Worm (Caenorhabditis elegans) whole organism, mixed stage, embryonic: ENCODE data around the gene F36F12.1.

Experiments
- elt-3 ChIP-seq: fragments of 150-350 bp; optimal IDR thresholded peaks from 2 replicates; lab custom pipeline; 2014; ENCODE audit warnings: missing biosample characterization, missing genetic modification characterization
- hlh-1 ChIP-seq: fragments of 150-350 bp; optimal IDR thresholded peaks from 2 replicates; lab custom pipeline; 2014; ENCODE audit warnings: missing biosample characterization, missing genetic modification reagents, missing genetic modification characterization
- lin-13 ChIP-seq: fragments of 150-350 bp; optimal IDR thresholded peaks from 2 replicates; lab custom pipeline; 2014; ENCODE audit warnings: missing biosample characterization, missing genetic modification characterization
- nhr-28 ChIP-seq: fragments of 150-350 bp; optimal IDR thresholded peaks from 2 replicates; lab custom pipeline; 2014; ENCODE audit warnings: missing biosample characterization, missing genetic modification characterization

DNA sequence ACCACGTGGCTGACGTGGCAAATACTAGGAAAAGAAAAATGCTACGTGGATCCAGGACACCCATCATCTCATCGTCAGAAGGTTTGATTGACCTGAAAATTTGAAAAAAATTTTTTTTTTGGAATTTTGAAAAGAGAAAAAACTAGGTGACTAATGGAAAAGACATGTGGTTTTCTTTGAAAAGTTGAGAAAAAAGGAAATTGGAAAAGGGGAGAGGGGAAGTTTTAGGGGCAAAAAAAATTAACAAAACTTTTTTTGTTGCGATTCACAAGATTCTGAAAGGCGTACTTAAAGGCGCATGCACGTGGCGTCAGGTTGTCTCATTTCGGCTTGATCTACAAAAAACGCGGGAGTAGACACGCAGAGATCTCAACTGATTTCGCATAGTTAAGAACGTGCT lies 30.2 kb downstream of the F36F12.1 start, which contains the start of gene Y40B10A.9:
- TF ChIP-seq elt-3 (tag; lab: Kevin White, UChicago) (no peak), hlh-1 (tag; lab: Kevin White, UChicago) (no peak), nhr-28 (no peak), lin-13 (tag; lab: Kevin White, UChicago) (no peak)
